Fruit fly (Drosophila melanogaster): ENCODE measurements around the gene alphaTub67C.

The alphaTub67C gene

DNA sequence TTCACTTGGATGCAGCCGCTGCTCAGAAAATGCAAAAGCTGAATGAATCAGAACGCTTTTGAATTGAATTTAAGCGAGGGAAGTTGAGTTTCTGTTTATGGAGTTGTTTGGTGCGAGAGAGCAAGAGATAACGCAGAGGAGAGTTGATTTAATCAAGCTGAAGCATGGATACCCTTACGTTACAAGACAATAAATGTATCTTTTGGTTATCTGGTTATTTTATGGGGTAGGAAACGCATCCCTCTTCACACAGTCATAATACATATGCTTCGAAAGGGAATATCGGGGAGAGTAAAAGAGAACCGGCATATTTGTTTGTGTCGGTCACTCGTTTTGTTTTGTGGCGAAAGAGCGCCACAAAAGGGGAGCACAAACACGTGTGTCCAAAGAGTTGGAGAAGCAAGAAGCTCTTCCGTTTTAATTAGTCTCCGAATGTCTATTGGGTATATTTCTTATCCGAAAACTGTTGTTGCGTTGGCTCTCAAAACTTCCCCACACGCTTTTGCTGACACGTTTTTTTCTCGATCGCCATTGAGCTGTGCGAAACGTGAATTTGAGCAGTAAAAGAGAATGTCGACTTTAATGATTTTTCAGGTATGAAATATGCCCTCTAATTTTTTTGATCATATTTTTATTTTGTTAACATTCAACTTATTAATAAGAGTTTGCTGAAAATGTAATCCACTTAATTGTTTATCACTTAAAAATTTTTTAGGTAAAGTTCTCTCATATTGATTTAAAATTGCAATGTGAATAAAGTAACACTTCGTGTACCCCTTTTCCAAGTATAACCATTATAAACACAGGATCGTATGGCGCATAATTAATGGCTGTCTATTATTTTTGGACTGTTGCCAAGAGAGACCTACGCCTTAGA is 15.8 kb downstream of the alphaTub67C start, which contains the start of gene Prps (continued):
- TF ChIP-seq Gug (GFP tag; IDR thresholded peaks at IDR 0.05) (peak; percentile 71), CG16779 (tag; optimal IDR thresholded peaks at IDR 0.05) (peak; percentile 83), lz (GFP tag; optimal IDR thresholded peaks at IDR 0.05) (peak; percentile 86), fd85E (GFP tag; optimal IDR thresholded peaks at IDR 0.05) (peak; percentile 81), CG6792 (GFP tag; optimal IDR thresholded peaks at IDR 0.05) (peak; percentile 90), CG1621 (tag; optimal IDR thresholded peaks at IDR 0.05) (peak; percentile 72), CG6854 (GFP tag; optimal IDR thresholded peaks at IDR 0.05) (peak; percentile 92), CG6276 (GFP tag; optimal IDR thresholded peaks at IDR 0.05) (no peak), Eip75B (GFP tag; optimal IDR thresholded peaks at IDR 0.05) (peak; percentile 91), CG10669 (GFP tag; optimal IDR thresholded peaks at IDR 0.05) (peak; percentile 82)

DNA sequence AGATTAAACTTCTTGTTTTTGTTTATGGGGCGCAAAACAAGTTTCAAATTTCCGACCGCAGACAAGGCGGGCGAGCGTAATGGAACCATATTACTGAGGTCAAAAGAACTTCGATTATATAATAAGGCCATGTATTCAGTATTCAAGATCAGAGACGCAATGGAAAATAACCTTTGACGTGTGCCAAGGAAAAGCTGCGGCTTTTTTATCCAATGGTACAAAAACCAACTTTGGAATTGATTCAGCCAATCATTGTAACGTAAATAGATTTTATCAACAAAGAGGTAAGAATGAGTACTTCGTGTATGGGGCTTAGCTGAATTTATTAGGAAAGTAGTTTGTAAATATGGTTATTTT is 16.4 kb downstream of the alphaTub67C start:
- TF ChIP-seq Eip75B (GFP tag; optimal IDR thresholded peaks at IDR 0.05) (no peak), Sox102F (GFP tag; optimal IDR thresholded peaks at IDR 0.05) (no peak), Blimp-1 (GFP tag; optimal IDR thresholded peaks at IDR 0.05) (no peak), CG11294 (GFP tag; IDR thresholded peaks at IDR 0.05) (no peak), vri (GFP tag; optimal IDR thresholded peaks at IDR 0.05) (no peak), cyc (GFP tag; optimal IDR thresholded peaks at IDR 0.05) (no peak), CG6163 (GFP tag; IDR thresholded peaks at IDR 0.05) (no peak), Smox (GFP tag; optimal IDR thresholded peaks at IDR 0.05) (no peak), CG32006 (GFP tag; optimal IDR thresholded peaks at IDR 0.05) (no peak), CG6808 (GFP tag; optimal IDR thresholded peaks at IDR 0.05) (no peak), fd59A (GFP tag; optimal IDR thresholded peaks at IDR 0.05) (no peak), dac (GFP tag; optimal IDR thresholded peaks at IDR 0.05) (no peak), OdsH (GFP tag; optimal IDR thresholded peaks at IDR 0.05) (no peak), lz (GFP tag; optimal IDR thresholded peaks at IDR 0.05) (no peak), Hr4 (GFP tag; optimal IDR thresholded peaks at IDR 0.05) (no peak), fkh (GFP tag; optimal IDR thresholded peaks at IDR 0.05) (no peak), CG6792 (GFP tag; optimal IDR thresholded peaks at IDR 0.05) (no peak), Eip93F (GFP tag; optimal IDR thresholded peaks at IDR 0.05) (no peak), salr (GFP tag; optimal IDR thresholded peaks at IDR 0.05) (no peak)

DNA sequence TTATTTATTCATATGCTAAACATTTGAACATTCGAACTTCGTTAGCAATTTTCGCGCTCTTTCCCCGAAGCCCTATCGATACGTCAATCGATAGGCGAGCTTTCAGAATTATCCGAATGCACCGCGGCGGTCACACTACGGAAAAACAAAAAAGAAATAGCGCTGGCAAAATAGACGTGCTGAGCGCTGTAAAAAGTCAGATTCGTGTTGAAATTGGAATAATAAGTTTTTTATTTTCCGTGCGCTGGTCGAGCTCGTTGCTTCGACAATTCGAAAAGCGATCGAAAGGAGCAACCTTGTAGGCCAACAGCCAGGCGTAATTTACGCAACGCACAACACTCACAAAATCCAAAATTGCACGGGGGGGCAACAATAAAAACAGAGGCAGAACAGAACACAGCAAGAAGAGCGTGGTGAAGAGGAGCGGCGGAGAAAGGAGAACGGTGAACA is 17.1 kb downstream of the alphaTub67C start, which contains the start of gene Ubc4:
TSS of gene Ubc4 (plus strand) at position 144 of the 450 bp plus-strand sequence.
- TF ChIP-seq Sox14 (GFP tag; optimal IDR thresholded peaks at IDR 0.05) (peak; percentile 70), fd59A (GFP tag; optimal IDR thresholded peaks at IDR 0.05) (no peak), spab (GFP tag; optimal IDR thresholded peaks at IDR 0.05) (no peak), vri (GFP tag; optimal IDR thresholded peaks at IDR 0.05) (no peak), Eip78C (GFP tag) (no peak), Ets96B (tag; optimal IDR thresholded peaks at IDR 0.05) (peak; percentile 7), pdm3 (GFP tag; optimal IDR thresholded peaks at IDR 0.05) (no peak), dsx (GFP tag; optimal IDR thresholded peaks at IDR 0.05; ENCODE audit: poor library complexity, severe bottlenecking) (no peak), net (GFP tag; optimal IDR thresholded peaks at IDR 0.05) (no peak), lz (GFP tag; optimal IDR thresholded peaks at IDR 0.05) (peak; percentile 2), Hr39 (GFP tag; optimal IDR thresholded peaks at IDR 0.05) (no peak), CG31627 (GFP tag; optimal IDR thresholded peaks at IDR 0.05) (peak; percentile 14), CG6163 (GFP tag; IDR thresholded peaks at IDR 0.05) (0 out of 3 replicates have a peak, but pooled peaks have one; percentile 39), esn (GFP tag; optimal IDR thresholded peaks at IDR 0.05) (peak; percentile 52), topi (GFP tag; optimal IDR thresholded peaks at IDR 0.05) (no peak), achi (GFP tag; optimal IDR thresholded peaks at IDR 0.05) (no peak), Met (GFP tag; optimal IDR thresholded peaks at IDR 0.05) (no peak), CG8319 (GFP tag; optimal IDR thresholded peaks at IDR 0.05) (no peak), Ets21C (GFP tag; optimal IDR thresholded peaks at IDR 0.05) (no peak), CG6792 (GFP tag; optimal IDR thresholded peaks at IDR 0.05) (no peak), Smox (GFP tag; optimal IDR thresholded peaks at IDR 0.05) (no peak), CG10631 (GFP tag; optimal IDR thresholded peaks at IDR 0.05) (no peak), CG3032 (tag; optimal IDR thresholded peaks at IDR 0.05) (peak; percentile 34), CG6808 (GFP tag; optimal IDR thresholded peaks at IDR 0.05) (no peak), CG7368 (GFP tag; optimal IDR thresholded peaks at IDR 0.05) (peak; percentile 21), CG15336 (GFP tag; IDR thresholded peaks at IDR 0.05) (peak; percentile 31; the same call in 1 of the 2 replicates), svp (GFP tag) (peak; percentile 72), CG6854 (GFP tag; optimal IDR thresholded peaks at IDR 0.05) (peak; percentile 39), CG1621 (tag; optimal IDR thresholded peaks at IDR 0.05) (peak; percentile 49)

Measured in whole organism, prepupa.